Worm (Caenorhabditis elegans): ENCODE results near the gene R08D7.7.

DNA sequence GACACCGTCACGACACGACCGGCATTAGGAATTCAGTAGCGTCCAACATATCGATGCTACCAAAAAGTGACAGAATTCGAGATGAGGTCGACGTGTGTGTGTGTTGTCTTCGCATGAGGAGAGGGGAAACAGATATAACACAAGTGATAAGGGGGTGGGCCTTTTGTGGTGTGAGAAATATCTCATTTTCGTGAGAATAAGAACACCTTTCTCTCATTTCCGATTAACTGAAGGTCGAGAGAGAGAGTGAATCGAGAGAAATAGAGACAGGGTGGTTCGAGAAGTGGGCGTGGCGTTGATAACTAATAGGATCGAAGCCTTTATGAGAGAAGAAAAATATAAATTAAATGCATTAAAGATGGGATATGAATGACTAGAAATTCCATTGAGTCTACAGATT lies 6.7 kb upstream of the R08D7.7 start:
- TF ChIP-seq tlp-1 (tag; optimal IDR thresholded peaks at IDR 0.05) = no peak
- TF ChIP-seq ztf-4 (tag; optimal IDR thresholded peaks at IDR 0.05) = no peak
- no peak for TF ChIP-seq unc-98 (GFP tag; IDR thresholded peaks at IDR 0.05)
- TF ChIP-seq unc-62 (GFP tag; optimal IDR thresholded peaks at IDR 0.05) = no peak
- no peak for TF ChIP-seq pqm-1 (tag; optimal IDR thresholded peaks at IDR 0.05)
- no peak for TF ChIP-seq nhr-11 (tag; optimal IDR thresholded peaks at IDR 0.05)
